Fruit fly (Drosophila melanogaster) whole organism, embryonic: ENCODE measurements around the gene ksr.

Experiments
- Adf1 ChIP-seq: fragments of 200-800 bp; sonication (Bioruptor generic); IDR thresholded peaks from 2 replicates; pipeline ENCODE4 v1.3.6; 2022; ENCODE audit warnings: missing biosample characterization, missing genetic modification characterization
- CG1024 ChIP-seq: fragments of 200-800 bp; sonication (Bioruptor generic); IDR thresholded peaks from 2 replicates; pipeline ENCODE4 v1.3.6; 2022; ENCODE audit warnings: missing biosample characterization, missing genetic modification characterization
- CG11456 ChIP-seq: fragments of 200-800 bp; sonication (Bioruptor generic); IDR thresholded peaks from 3 replicates; pipeline ENCODE4 v1.3.6; 2022; ENCODE audit warnings: missing biosample characterization, missing genetic modification characterization
- CG12391 ChIP-seq: fragments of 200-800 bp; sonication (Bioruptor generic); optimal IDR thresholded peaks from 3 replicates; lab custom pipeline; 2018; ENCODE audit warnings: missing biosample characterization, mild to moderate bottlenecking, missing genetic modification characterization, moderate library complexity
- CG13775 ChIP-seq: fragments of 200-800 bp; sonication (Bioruptor generic); optimal IDR thresholded peaks from 3 replicates; lab custom pipeline; 2017; ENCODE audit warnings: missing biosample characterization, mild to moderate bottlenecking, missing genetic modification characterization
- CG15479 ChIP-seq: fragments of 200-800 bp; sonication (Bioruptor generic); optimal IDR thresholded peaks from 3 replicates; lab custom pipeline; 2019; ENCODE audit warnings: missing biosample characterization, mild to moderate bottlenecking, missing genetic modification characterization, moderate library complexity
- CG1647 ChIP-seq: fragments of 200-800 bp; sonication (Bioruptor generic); optimal IDR thresholded peaks from 3 replicates; lab custom pipeline; 2016; ENCODE audit warnings: missing biosample characterization, missing genetic modification characterization
- CG17328 ChIP-seq: fragments of 200-800 bp; sonication (Bioruptor generic); IDR thresholded peaks from 2 replicates; pipeline ENCODE4 v1.3.6; 2022; ENCODE audit warnings: missing biosample characterization, missing genetic modification characterization
- CG17568 ChIP-seq: fragments of 200-800 bp; sonication (Bioruptor generic); optimal IDR thresholded peaks from 2 replicates; lab custom pipeline; 2018; ENCODE audit warnings: missing biosample characterization, mild to moderate bottlenecking, missing genetic modification characterization, moderate library complexity
- CG17802 ChIP-seq: fragments of 200-800 bp; sonication (Bioruptor generic); optimal IDR thresholded peaks from 2 replicates; lab custom pipeline; 2018; ENCODE audit warnings: missing biosample characterization, mild to moderate bottlenecking, missing genetic modification characterization, moderate library complexity
- CG17912 ChIP-seq: fragments of 200-800 bp; sonication (Bioruptor generic); optimal IDR thresholded peaks from 2 replicates; lab custom pipeline; 2018; ENCODE audit warnings: missing biosample characterization, mild to moderate bottlenecking, missing genetic modification characterization
- CG18011 ChIP-seq: fragments of 200-800 bp; sonication (Bioruptor generic); optimal IDR thresholded peaks from 2 replicates; lab custom pipeline; 2017; ENCODE audit warnings: missing biosample characterization, missing genetic modification characterization, mild to moderate bottlenecking, moderate library complexity, missing genotype
- CG2129 ChIP-seq: fragments of 200-800 bp; sonication (Bioruptor generic); IDR thresholded peaks from 2 replicates; pipeline ENCODE4 v1.3.6; 2022; ENCODE audit warnings: missing biosample characterization, missing genetic modification characterization; ENCODE audit not compliant: partially characterized antibody
- CG34422 ChIP-seq: fragments of 200-800 bp; sonication (Bioruptor generic); IDR thresholded peaks from 3 replicates; pipeline ENCODE4 v1.3.6; 2022; ENCODE audit warnings: missing biosample characterization, missing genetic modification characterization
- CG5953 ChIP-seq: fragments of 200-800 bp; sonication (Bioruptor generic); IDR thresholded peaks from 2 replicates; pipeline ENCODE4 v1.3.6; 2022; ENCODE audit warnings: missing biosample characterization, missing genetic modification characterization
- CG6689 ChIP-seq: fragments of 200-800 bp; sonication (Bioruptor generic); IDR thresholded peaks from 2 replicates; pipeline ENCODE4 v1.3.6; 2022; ENCODE audit warnings: missing biosample characterization, missing genetic modification characterization
- CG7372 ChIP-seq: fragments of 200-800 bp; sonication (Bioruptor generic); IDR thresholded peaks from 2 replicates; pipeline ENCODE4 v1.3.6; 2022; ENCODE audit warnings: missing biosample characterization, missing genetic modification characterization
- CG7987 ChIP-seq: fragments of 200-800 bp; sonication (Bioruptor generic); optimal IDR thresholded peaks from 2 replicates; lab custom pipeline; 2018; ENCODE audit warnings: missing biosample characterization, mild to moderate bottlenecking, missing genetic modification characterization, moderate library complexity
- CG8089 ChIP-seq: fragments of 200-800 bp; sonication (Bioruptor generic); optimal IDR thresholded peaks from 3 replicates; lab custom pipeline; 2016; ENCODE audit warnings: missing biosample characterization, missing genetic modification characterization
- CG9876 ChIP-seq: fragments of 200-800 bp; sonication (Bioruptor generic); optimal IDR thresholded peaks from 2 replicates; lab custom pipeline; 2016; ENCODE audit warnings: missing biosample characterization, missing genetic modification characterization
- D ChIP-seq, 2 experiments: fragments of 200-800 bp in 1 of 2; fragments of >200 bp in 1 of 2; sonication (Bioruptor generic) in 1 of 2; optimal IDR thresholded peaks; 2 replicates in 1 of 2; 3 replicates in 1 of 2; lab custom pipeline; 2017; ENCODE audit warnings: mild to moderate bottlenecking in 1 of 2, missing biosample characterization in 1 of 2, missing genetic modification characterization in 1 of 2, missing genetic modification reagents in 1 of 2
- Dfd ChIP-seq, 2 experiments: fragments of >200 bp; optimal IDR thresholded peaks; 2 replicates each; lab custom pipeline; 2017; ENCODE audit warnings: missing biosample characterization in 2 of 2, missing genetic modification characterization in 2 of 2
- Dref ChIP-seq: fragments of 200-800 bp; sonication (Bioruptor generic); IDR thresholded peaks from 2 replicates; pipeline ENCODE4 v1.3.6; 2022; ENCODE audit warnings: missing biosample characterization, missing genetic modification characterization
- MTF-1 ChIP-seq: fragments of 200-800 bp; sonication (Bioruptor generic); optimal IDR thresholded peaks from 2 replicates; lab custom pipeline; 2018; ENCODE audit warnings: missing biosample characterization, mild to moderate bottlenecking, missing genetic modification characterization, borderline replicate concordance
- Max ChIP-seq: fragments of 200-800 bp; sonication (Bioruptor generic); optimal IDR thresholded peaks from 2 replicates; lab custom pipeline; 2016; ENCODE audit warnings: missing biosample characterization, mild to moderate bottlenecking, missing genetic modification characterization
- Mrtf ChIP-seq: fragments of 200-800 bp; sonication (Bioruptor generic); IDR thresholded peaks from 3 replicates; pipeline ENCODE4 v1.3.6; 2022; ENCODE audit warnings: missing biosample characterization, missing genetic modification characterization
- NFAT ChIP-seq: fragments of 200-800 bp; sonication (Bioruptor generic); IDR thresholded peaks from 2 replicates; pipeline ENCODE4 v1.3.6; 2022; ENCODE audit warnings: missing biosample characterization, missing genetic modification characterization
- NfI ChIP-seq: fragments of 200-800 bp; sonication (Bioruptor generic); optimal IDR thresholded peaks from 3 replicates; lab custom pipeline; 2018; ENCODE audit warnings: missing biosample characterization, mild to moderate bottlenecking, missing genetic modification characterization, moderate library complexity
- Opbp ChIP-seq: fragments of 200-800 bp; sonication (Bioruptor generic); IDR thresholded peaks from 3 replicates; pipeline ENCODE4 v1.3.6; 2022; ENCODE audit warnings: missing biosample characterization, missing genetic modification characterization; ENCODE audit not compliant: partially characterized antibody
- abd-A ChIP-seq: fragments of 200-800 bp; sonication (Bioruptor generic); optimal IDR thresholded peaks from 3 replicates; lab custom pipeline; 2019; ENCODE audit warnings: missing biosample characterization, mild to moderate bottlenecking, missing genetic modification characterization, moderate library complexity
- ara ChIP-seq: fragments of 200-800 bp; sonication (Bioruptor generic); IDR thresholded peaks from 2 replicates; pipeline ENCODE4 v1.3.6; 2022; ENCODE audit warnings: missing biosample characterization, missing genetic modification characterization
- chm ChIP-seq: fragments of 200-800 bp; sonication (Bioruptor generic); IDR thresholded peaks from 2 replicates; pipeline ENCODE4 v1.3.6; 2022; ENCODE audit warnings: missing biosample characterization, missing genetic modification characterization
- crc ChIP-seq: fragments of 200-800 bp; sonication (Bioruptor generic); optimal IDR thresholded peaks from 2 replicates; lab custom pipeline; 2016; ENCODE audit warnings: missing biosample characterization, missing genetic modification characterization
- crol ChIP-seq: fragments of 200-800 bp; sonication (Bioruptor generic); IDR thresholded peaks from 2 replicates; pipeline ENCODE4 v1.3.6; 2022; ENCODE audit warnings: missing biosample characterization, missing genetic modification characterization
- cwo ChIP-seq: fragments of 200-800 bp; sonication (Bioruptor generic); optimal IDR thresholded peaks from 3 replicates; lab custom pipeline; 2017; ENCODE audit warnings: missing biosample characterization, missing genetic modification characterization, mild to moderate bottlenecking, moderate library complexity, missing genetic modification reagents
- dati ChIP-seq: fragments of 200-800 bp; sonication (Bioruptor generic); IDR thresholded peaks from 2 replicates; pipeline ENCODE4 v1.3.6; 2022; ENCODE audit warnings: missing biosample characterization, missing genetic modification characterization
- disco-r ChIP-seq: fragments of 200-800 bp; sonication (Bioruptor generic); optimal IDR thresholded peaks from 2 replicates; lab custom pipeline; 2016; ENCODE audit warnings: missing biosample characterization, missing genetic modification characterization
- gro ChIP-seq: fragments of 200-800 bp; sonication (Bioruptor generic); optimal IDR thresholded peaks from 2 replicates; lab custom pipeline; 2016; ENCODE audit warnings: missing biosample characterization, missing genetic modification characterization
- gt ChIP-seq: fragments of 200-800 bp; sonication (Bioruptor generic); IDR thresholded peaks from 2 replicates; pipeline ENCODE4 v1.3.6; 2022; ENCODE audit warnings: missing biosample characterization, missing genetic modification characterization
- nerfin-2 ChIP-seq: fragments of 200-800 bp; sonication (Bioruptor generic); IDR thresholded peaks from 2 replicates; pipeline ENCODE4 v1.3.6; 2022; ENCODE audit warnings: missing biosample characterization, missing genetic modification characterization; ENCODE audit not compliant: partially characterized antibody
- otp ChIP-seq: fragments of 200-800 bp; sonication (Bioruptor generic); IDR thresholded peaks from 3 replicates; pipeline ENCODE4, ENCODE4 v1.3.6; 2022; ENCODE audit warnings: missing biosample characterization, missing genetic modification characterization
- p53 ChIP-seq: fragments of 200-800 bp; sonication (Bioruptor generic); optimal IDR thresholded peaks from 2 replicates; lab custom pipeline; 2016; ENCODE audit warnings: missing biosample characterization, missing genetic modification characterization
- pb ChIP-seq: fragments of 200-800 bp; sonication (Bioruptor generic); optimal IDR thresholded peaks from 3 replicates; lab custom pipeline; 2016; ENCODE audit warnings: missing biosample characterization, missing genetic modification characterization
- prd ChIP-seq, 3 experiments: fragments of >200 bp in 2 of 3; fragments of 200-800 bp in 1 of 3; sonication (Bioruptor generic) in 1 of 3; optimal IDR thresholded peaks in 2 of 3; IDR thresholded peaks in 1 of 3; 2 replicates in 2 of 3; 3 replicates in 1 of 3; pipeline versions ENCODE4 v1.3.6 to Lab custom; 2017 to 2022; ENCODE audit warnings: missing biosample characterization in 1 of 3, missing genetic modification characterization in 1 of 3
- pum ChIP-seq: fragments of 200-800 bp; sonication (Bioruptor generic); optimal IDR thresholded peaks from 2 replicates; lab custom pipeline; 2016; ENCODE audit warnings: missing biosample characterization, missing genetic modification characterization
- rib ChIP-seq: fragments of 200-800 bp; sonication (Bioruptor generic); IDR thresholded peaks from 2 replicates; pipeline ENCODE4 v1.3.6; 2022; ENCODE audit warnings: missing biosample characterization, missing genetic modification characterization
- slou ChIP-seq: fragments of 200-800 bp; sonication (Bioruptor generic); optimal IDR thresholded peaks from 3 replicates; lab custom pipeline; 2016; ENCODE audit warnings: missing biosample characterization, missing genetic modification characterization
- stwl ChIP-seq: fragments of 200-800 bp; sonication (Bioruptor generic); optimal IDR thresholded peaks from 3 replicates; lab custom pipeline; 2018; ENCODE audit warnings: missing biosample characterization, mild to moderate bottlenecking, missing genetic modification characterization, moderate library complexity

Gene ksr

DNA sequence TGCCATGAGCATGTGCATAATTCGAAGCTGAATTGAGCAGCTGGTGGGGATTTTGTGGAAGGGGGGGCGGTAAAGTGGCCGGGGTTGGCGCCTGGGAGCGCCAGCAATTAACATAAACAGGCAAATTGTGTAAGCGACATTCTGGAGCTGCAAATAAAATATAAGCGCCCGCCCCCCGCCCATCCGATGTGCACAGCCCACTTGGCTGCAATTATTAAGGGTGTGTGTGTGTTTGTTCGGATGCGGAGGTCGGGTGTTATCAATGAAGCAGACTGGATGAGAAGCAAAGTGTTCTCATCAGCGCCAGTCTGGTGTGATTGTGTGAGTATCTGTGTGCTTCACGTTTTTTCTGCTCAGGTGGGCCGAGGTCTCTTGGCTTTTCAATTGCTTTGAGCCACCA lies 36.1 kb upstream of the ksr start (continued):
- TF ChIP-seq disco-r (GFP tag; lab: Kevin White, UChicago) (no peak), Opbp (GFP tag; lab: Robert Waterston, UW) (no peak), MTF-1 (GFP tag; lab: Kevin White, UChicago) (no peak), crc (no peak), CG7372 (GFP tag; lab: Robert Waterston, UW) (0 out of 2 replicates have a peak, but pooled peaks have one; percentile 12), prd (optimal IDR thresholded peaks at IDR 0.05; lab: Kevin White, UChicago) (no peak), prd (GFP tag; IDR thresholded peaks at IDR 0.05; lab: Robert Waterston, UW) (no peak), Dref (GFP tag; lab: Robert Waterston, UW) (no peak), CG11456 (GFP tag; lab: Robert Waterston, UW) (no peak), abd-A (tag; lab: Kevin White, UChicago) (no peak), CG15479 (no peak), D (optimal IDR thresholded peaks at IDR 0.05; lab: Kevin White, UChicago) (no peak), D (GFP tag; optimal IDR thresholded peaks at IDR 0.05; lab: Kevin White, UChicago) (no peak), Mrtf (GFP tag; lab: Robert Waterston, UW) (no peak), CG13775 (GFP tag; lab: Kevin White, UChicago) (no peak), CG7987 (no peak), gro (GFP tag; lab: Kevin White, UChicago) (no peak), crol (peak; percentile 21; the same call in 1 of the 2 replicates), CG18011 (no peak), CG2129 (GFP tag; lab: Robert Waterston, UW) (no peak)

DNA sequence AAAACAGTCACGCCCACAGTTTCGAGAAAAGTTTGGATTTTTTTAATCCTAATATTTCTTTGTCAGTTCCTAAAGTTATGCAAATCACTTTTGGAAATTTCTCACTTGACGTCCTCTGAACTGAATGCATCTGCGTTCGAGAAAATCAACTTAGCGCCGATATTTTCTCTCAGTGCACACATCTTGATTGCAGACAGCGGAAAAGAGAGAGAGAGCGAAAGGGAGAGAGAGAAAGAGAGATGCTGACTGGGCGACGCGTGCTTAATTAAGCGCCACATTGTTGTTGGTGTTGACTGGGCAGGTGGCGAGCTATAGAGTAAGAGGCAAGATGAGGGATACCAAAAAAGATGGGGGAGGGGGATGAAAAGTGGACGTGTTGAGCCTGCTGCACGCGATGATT lies 34.9 kb upstream of the ksr start:
- TF ChIP-seq CG12391 (peak; percentile 57), NFAT (GFP tag; lab: Robert Waterston, UW) (no peak), ara (0 out of 2 replicates have a peak, but pooled peaks have one; percentile 8), CG17912 (GFP tag; lab: Kevin White, UChicago) (no peak), slou (GFP tag; lab: Kevin White, UChicago) (no peak), otp (GFP tag; lab: Robert Waterston, UW) (0 out of 3 replicates have a peak, but pooled peaks have one; percentile 57), CG34422 (peak; percentile 51; the same call in 1 of the 3 replicates), CG8089 (GFP tag; lab: Kevin White, UChicago) (peak; percentile 53), CG1647 (GFP tag; lab: Kevin White, UChicago) (no peak), CG6689 (GFP tag; lab: Robert Waterston, UW) (peak; percentile 23; the same call in 1 of the 2 replicates), CG17328 (GFP tag; lab: Robert Waterston, UW) (peak; percentile 55), CG5953 (GFP tag; lab: Robert Waterston, UW) (0 out of 2 replicates have a peak, but pooled peaks have one; percentile 18), rib (GFP tag; lab: Robert Waterston, UW) (no peak), Dfd (GFP tag; optimal IDR thresholded peaks at IDR 0.05; lab: Kevin White, UChicago) (no peak), CG1024 (GFP tag; lab: Robert Waterston, UW) (no peak), D (optimal IDR thresholded peaks at IDR 0.05; lab: Kevin White, UChicago) (no peak), D (GFP tag; optimal IDR thresholded peaks at IDR 0.05; lab: Kevin White, UChicago) (peak; percentile 60), CG17568 (GFP tag; lab: Kevin White, UChicago) (no peak), Adf1 (no peak), gt (no peak), prd (optimal IDR thresholded peaks at IDR 0.05; lab: Kevin White, UChicago) (no peak), prd (GFP tag; IDR thresholded peaks at IDR 0.05; lab: Robert Waterston, UW) (peak; percentile 22; the same call in 1 of the 3 replicates), cwo (GFP tag; lab: Kevin White, UChicago) (no peak), CG9876 (GFP tag; lab: Kevin White, UChicago) (peak; percentile 24), Dref (GFP tag; lab: Robert Waterston, UW) (no peak), pum (GFP tag; lab: Kevin White, UChicago) (peak; percentile 54), NfI (GFP tag; lab: Kevin White, UChicago) (peak; percentile 53), nerfin-2 (GFP tag; lab: Robert Waterston, UW) (no peak), dati (GFP tag; lab: Robert Waterston, UW) (peak; percentile 39; the same call in 1 of the 2 replicates), chm (GFP tag; lab: Robert Waterston, UW) (peak; percentile 74), stwl (no peak), CG17802 (tag; lab: Kevin White, UChicago) (peak; percentile 48), pb (GFP tag; lab: Kevin White, UChicago) (peak; percentile 36), Max (GFP tag; lab: Kevin White, UChicago) (no peak), p53 (GFP tag; lab: Kevin White, UChicago) (no peak)
